Fruit fly (Drosophila melanogaster) whole organism, embryonic: Measurements from ENCODE around the gene CG13077.
A peak's percentile ranks its signal among the peaks of the same experiment; 100 is the strongest.

Experiments
- Awh ChIP-seq: fragments of 200-800 bp; sonication (Bioruptor generic); IDR thresholded peaks from 2 replicates; pipeline ENCODE4, ENCODE4 v1.3.6; 2022; ENCODE audit warnings: missing biosample characterization, missing genetic modification characterization
- CG10267 ChIP-seq: fragments of 200-800 bp; sonication (Bioruptor generic); optimal IDR thresholded peaks from 2 replicates; lab custom pipeline; 2018; ENCODE audit warnings: missing biosample characterization, mild to moderate bottlenecking, missing genetic modification characterization, moderate library complexity
- CG10274 ChIP-seq: fragments of 200-800 bp; sonication (Bioruptor generic); optimal IDR thresholded peaks from 3 replicates; lab custom pipeline; 2017; ENCODE audit warnings: missing biosample characterization, mild to moderate bottlenecking, missing genetic modification characterization
- CG11504 ChIP-seq: fragments of 200-800 bp; sonication (Bioruptor generic); optimal IDR thresholded peaks from 3 replicates; lab custom pipeline; 2019; ENCODE audit warnings: missing biosample characterization, mild to moderate bottlenecking, missing genetic modification characterization, moderate library complexity
- CG11695 ChIP-seq: fragments of 200-800 bp; sonication (Bioruptor generic); IDR thresholded peaks from 3 replicates; pipeline ENCODE4 v1.3.6; 2022; ENCODE audit warnings: missing biosample characterization, missing genetic modification characterization
- CG12659 ChIP-seq: fragments of 200-800 bp; sonication (Bioruptor generic); optimal IDR thresholded peaks from 3 replicates; lab custom pipeline; 2017; ENCODE audit warnings: mild to moderate bottlenecking, missing biosample characterization, missing genetic modification reagents, missing genetic modification characterization
- CG13123 ChIP-seq: fragments of 200-800 bp; sonication (Bioruptor generic); optimal IDR thresholded peaks from 2 replicates; lab custom pipeline; 2016; ENCODE audit warnings: missing biosample characterization, missing genetic modification characterization
- CG15269 ChIP-seq: fragments of 200-800 bp; sonication (Bioruptor generic); optimal IDR thresholded peaks from 2 replicates; lab custom pipeline; 2018; ENCODE audit warnings: missing biosample characterization, mild to moderate bottlenecking, missing genetic modification characterization, moderate library complexity
- CG15601 ChIP-seq: fragments of 200-800 bp; sonication (Bioruptor generic); optimal IDR thresholded peaks from 3 replicates; lab custom pipeline; 2019; ENCODE audit warnings: missing biosample characterization, mild to moderate bottlenecking, missing genetic modification characterization, moderate library complexity
- CG17361 ChIP-seq: fragments of 200-800 bp; sonication (Bioruptor generic); IDR thresholded peaks from 3 replicates; pipeline ENCODE4 v1.3.6; 2022; ENCODE audit warnings: missing biosample characterization, missing genetic modification characterization
- CG17568 ChIP-seq: fragments of 200-800 bp; sonication (Bioruptor generic); optimal IDR thresholded peaks from 2 replicates; lab custom pipeline; 2018; ENCODE audit warnings: missing biosample characterization, mild to moderate bottlenecking, missing genetic modification characterization, moderate library complexity
- CG18011 ChIP-seq: fragments of 200-800 bp; sonication (Bioruptor generic); optimal IDR thresholded peaks from 2 replicates; lab custom pipeline; 2017; ENCODE audit warnings: missing biosample characterization, missing genetic modification characterization, mild to moderate bottlenecking, moderate library complexity, missing genotype
- CG18599 ChIP-seq: fragments of 200-800 bp; sonication (Bioruptor generic); optimal IDR thresholded peaks from 3 replicates; lab custom pipeline; 2017; ENCODE audit warnings: missing biosample characterization, missing genetic modification characterization, mild to moderate bottlenecking, moderate library complexity, missing genetic modification reagents
- CG2116 ChIP-seq: fragments of 200-800 bp; sonication (Bioruptor generic); optimal IDR thresholded peaks from 3 replicates; lab custom pipeline; 2018; ENCODE audit warnings: missing biosample characterization, mild to moderate bottlenecking, missing genetic modification characterization
- CG30403 ChIP-seq: fragments of 200-800 bp; sonication (Bioruptor generic); optimal IDR thresholded peaks from 3 replicates; lab custom pipeline; 2016; ENCODE audit warnings: missing biosample characterization, missing genetic modification characterization
- CG30431 ChIP-seq: fragments of 200-800 bp; sonication (Bioruptor generic); optimal IDR thresholded peaks from 2 replicates; lab custom pipeline; 2017; ENCODE audit warnings: missing biosample characterization, missing genetic modification characterization
- CG42726 ChIP-seq: fragments of 200-800 bp; sonication (Bioruptor generic); IDR thresholded peaks from 2 replicates; pipeline ENCODE4 v1.3.6; 2022; ENCODE audit warnings: missing biosample characterization, missing genetic modification characterization; ENCODE audit not compliant: partially characterized antibody
- CG4617 ChIP-seq: fragments of 200-800 bp; sonication (Bioruptor generic); optimal IDR thresholded peaks from 3 replicates; lab custom pipeline; 2016; ENCODE audit warnings: missing biosample characterization, missing genetic modification characterization, borderline replicate concordance
- CG4820 ChIP-seq: fragments of 200-800 bp; sonication (Bioruptor generic); optimal IDR thresholded peaks from 3 replicates; lab custom pipeline; 2016; ENCODE audit warnings: missing biosample characterization, missing genetic modification characterization
- CG8924 ChIP-seq: fragments of 200-800 bp; optimal IDR thresholded peaks from 3 replicates; lab custom pipeline; 2019; ENCODE audit warnings: missing biosample characterization, mild to moderate bottlenecking, missing genetic modification characterization, moderate library complexity
- CG9797 ChIP-seq: fragments of 200-800 bp; sonication (Bioruptor generic); optimal IDR thresholded peaks from 3 replicates; lab custom pipeline; 2018; ENCODE audit warnings: missing biosample characterization, mild to moderate bottlenecking, missing genetic modification characterization
- D19A ChIP-seq: fragments of 200-800 bp; optimal IDR thresholded peaks from 3 replicates; lab custom pipeline; 2019; ENCODE audit warnings: missing biosample characterization, mild to moderate bottlenecking, missing genetic modification characterization, moderate library complexity
- Deaf1 ChIP-seq: fragments of 200-800 bp; optimal IDR thresholded peaks from 3 replicates; lab custom pipeline; 2019; ENCODE audit warnings: missing biosample characterization, mild to moderate bottlenecking, missing genetic modification characterization, moderate library complexity
- Dip2 ChIP-seq: fragments of 200-800 bp; sonication (Bioruptor generic); IDR thresholded peaks from 2 replicates; pipeline ENCODE4 v1.3.6; 2022; ENCODE audit warnings: missing biosample characterization, missing genetic modification characterization
- Doc2 ChIP-seq: fragments of 200-800 bp; sonication (Bioruptor generic); IDR thresholded peaks from 2 replicates; pipeline ENCODE4 v1.3.6; 2022; ENCODE audit warnings: missing biosample characterization, missing genetic modification characterization
- Ets97D ChIP-seq: fragments of 200-800 bp; sonication (Bioruptor generic); optimal IDR thresholded peaks from 3 replicates; lab custom pipeline; 2016; ENCODE audit warnings: missing biosample characterization, missing genetic modification characterization
- Fer2 ChIP-seq: fragments of 200-800 bp; sonication (Bioruptor generic); optimal IDR thresholded peaks from 2 replicates; lab custom pipeline; 2018; ENCODE audit warnings: missing biosample characterization, mild to moderate bottlenecking, missing genetic modification characterization, moderate library complexity
- HLH4C ChIP-seq: fragments of 200-800 bp; sonication (Bioruptor generic); IDR thresholded peaks from 3 replicates; pipeline ENCODE4 v1.3.6; 2022; ENCODE audit warnings: missing biosample characterization, missing genetic modification characterization; ENCODE audit not compliant: partially characterized antibody
- Hmr ChIP-seq: fragments of 200-800 bp; sonication (Bioruptor generic); optimal IDR thresholded peaks from 3 replicates; lab custom pipeline; 2017; ENCODE audit warnings: mild to moderate bottlenecking, missing biosample characterization, missing genetic modification reagents, missing genetic modification characterization
- Hr39 ChIP-seq: fragments of >200 bp; optimal IDR thresholded peaks from 2 replicates; lab custom pipeline; 2017
- Mad ChIP-seq: fragments of 200-800 bp; sonication (Bioruptor generic); optimal IDR thresholded peaks from 2 replicates; lab custom pipeline; 2016; ENCODE audit warnings: missing biosample characterization, missing genetic modification characterization
- Med ChIP-seq: fragments of 200-800 bp; sonication (Bioruptor generic); peaks from one replicate; lab custom pipeline; 2016; ENCODE audit warnings: missing biosample characterization, missing genetic modification characterization, mild to moderate bottlenecking, inconsistent platforms, moderate library complexity
- Mes4 ChIP-seq: fragments of 200-800 bp; sonication (Bioruptor generic); optimal IDR thresholded peaks from 2 replicates; lab custom pipeline; 2016; ENCODE audit warnings: missing biosample characterization, missing genetic modification characterization
- NK7.1 ChIP-seq: fragments of 200-800 bp; sonication (Bioruptor generic); optimal IDR thresholded peaks from 3 replicates; lab custom pipeline; 2016; ENCODE audit warnings: missing biosample characterization, missing genetic modification characterization
- Neu2 ChIP-seq: fragments of 200-800 bp; sonication (Bioruptor generic); optimal IDR thresholded peaks from 3 replicates; lab custom pipeline; 2016; ENCODE audit warnings: missing biosample characterization, missing genetic modification characterization, borderline replicate concordance
- Spps ChIP-seq: fragments of 200-800 bp; sonication (Bioruptor generic); optimal IDR thresholded peaks from 2 replicates; lab custom pipeline; 2018; ENCODE audit warnings: missing biosample characterization, mild to moderate bottlenecking, missing genetic modification characterization
- bbx ChIP-seq: fragments of 200-800 bp; sonication (Bioruptor generic); IDR thresholded peaks from 2 replicates; pipeline ENCODE4 v1.3.6; 2022; ENCODE audit warnings: missing biosample characterization, missing genetic modification characterization; ENCODE audit not compliant: partially characterized antibody
- ci ChIP-seq: fragments of 200-800 bp; sonication (Bioruptor generic); IDR thresholded peaks from 3 replicates; pipeline ENCODE4 v1.3.6; 2022; ENCODE audit warnings: missing biosample characterization, missing genetic modification characterization
- ftz-f1 ChIP-seq: fragments of 200-800 bp; sonication (Bioruptor generic); optimal IDR thresholded peaks from 2 replicates; lab custom pipeline; 2016; ENCODE audit warnings: missing biosample characterization, missing genetic modification characterization
- h ChIP-seq: fragments of >200 bp; optimal IDR thresholded peaks from 2 replicates; lab custom pipeline; 2017
- ham ChIP-seq: fragments of 200-800 bp; sonication (Bioruptor generic); IDR thresholded peaks from 2 replicates; pipeline ENCODE4 v1.3.6; 2022; ENCODE audit warnings: missing biosample characterization, missing genetic modification characterization
- hb ChIP-seq: fragments of 200-800 bp; sonication (Bioruptor generic); IDR thresholded peaks from 3 replicates; pipeline ENCODE4 v1.3.6; 2022; ENCODE audit warnings: missing biosample characterization, missing genetic modification characterization; ENCODE audit not compliant: partially characterized antibody
- lov ChIP-seq, 2 experiments: fragments of 200-800 bp in 1 of 2; fragments of >200 bp in 1 of 2; sonication (Bioruptor generic) in 1 of 2; IDR thresholded peaks in 1 of 2; optimal IDR thresholded peaks in 1 of 2; 2 replicates in 1 of 2; 3 replicates in 1 of 2; pipeline versions ENCODE4 v1.3.6 to Lab custom; 2017 to 2022; ENCODE audit warnings: missing biosample characterization in 1 of 2, missing genetic modification characterization in 1 of 2
- luna ChIP-seq: fragments of 200-800 bp; sonication (Bioruptor generic); optimal IDR thresholded peaks from 2 replicates; lab custom pipeline; 2016; ENCODE audit warnings: missing biosample characterization, missing genetic modification characterization
- pnt ChIP-seq: fragments of 200-800 bp; sonication (Bioruptor generic); optimal IDR thresholded peaks from 3 replicates; lab custom pipeline; 2016; ENCODE audit warnings: missing biosample characterization, missing genetic modification characterization
- sc ChIP-seq, 3 experiments: fragments of >200 bp in 2 of 3; fragments of 200-800 bp in 1 of 3; sonication (Bioruptor generic) in 1 of 3; optimal IDR thresholded peaks; 2 replicates in 2 of 3; 3 replicates in 1 of 3; lab custom pipeline; 2017; ENCODE audit warnings: mild to moderate bottlenecking in 1 of 3, missing biosample characterization in 1 of 3, missing genetic modification characterization in 1 of 3, missing genetic modification reagents in 1 of 3
- sens-2 ChIP-seq: fragments of 200-800 bp; sonication (Bioruptor generic); IDR thresholded peaks from 2 replicates; pipeline ENCODE4 v1.3.6; 2022; ENCODE audit warnings: missing biosample characterization, missing genetic modification characterization
- wek ChIP-seq: fragments of 200-800 bp; sonication (Bioruptor generic); optimal IDR thresholded peaks from 3 replicates; lab custom pipeline; 2018; ENCODE audit warnings: missing biosample characterization, mild to moderate bottlenecking, missing genetic modification characterization, moderate library complexity
- z ChIP-seq: fragments of 200-800 bp; sonication (Bioruptor generic); IDR thresholded peaks from 3 replicates; pipeline ENCODE4 v1.3.6; 2022; ENCODE audit warnings: missing biosample characterization, missing genetic modification characterization
- zen2 ChIP-seq: fragments of 200-800 bp; sonication (Bioruptor generic); IDR thresholded peaks from 3 replicates; pipeline ENCODE4 v1.3.6; 2022; ENCODE audit warnings: missing biosample characterization, missing genetic modification characterization; ENCODE audit not compliant: partially characterized antibody

CG13077 gene

dm6 chr2L:19549412-19549811 lies 16.3 kb upstream of the CG13077 start (continued):
- TF ChIP-seq Spps (tag; lab: Kevin White, UChicago) (no peak), NK7.1 (GFP tag; lab: Kevin White, UChicago) (no peak), zen2 (GFP tag; lab: Robert Waterston, UW) (peak; percentile 19; the same call in 1 of the 3 replicates), Neu2 (GFP tag; lab: Kevin White, UChicago) (no peak), Awh (GFP tag; lab: Robert Waterston, UW) (no peak), CG13123 (no peak), z (GFP tag; lab: Robert Waterston, UW) (no peak), CG8924 (tag; lab: Kevin White, UChicago) (no peak), pnt (GFP tag; lab: Kevin White, UChicago) (no peak), CG11504 (tag; lab: Kevin White, UChicago) (no peak), CG15601 (tag; lab: Kevin White, UChicago) (no peak), CG18599 (GFP tag; lab: Kevin White, UChicago) (no peak), CG18011 (no peak), ftz-f1 (no peak), Hmr (no peak), Mes4 (GFP tag; lab: Kevin White, UChicago) (no peak), CG2116 (GFP tag; lab: Kevin White, UChicago) (peak; percentile 5), lov (optimal IDR thresholded peaks at IDR 0.05; lab: Kevin White, UChicago) (no peak), lov (GFP tag; IDR thresholded peaks at IDR 0.05; lab: Robert Waterston, UW) (no peak), CG4820 (no peak), CG12659 (no peak), wek (GFP tag; lab: Kevin White, UChicago) (no peak), Doc2 (GFP tag; lab: Robert Waterston, UW) (no peak), CG11695 (GFP tag; lab: Robert Waterston, UW) (no peak), CG30403 (GFP tag; lab: Kevin White, UChicago) (no peak), CG15269 (tag; lab: Kevin White, UChicago) (no peak), Fer2 (tag; lab: Kevin White, UChicago) (no peak), bbx (0 out of 2 replicates have a peak, but pooled peaks have one; percentile 40), Hr39 (no peak), Med (GFP tag; lab: Kevin White, UChicago) (no peak), sens-2 (GFP tag; lab: Robert Waterston, UW) (no peak), Deaf1 (tag; lab: Kevin White, UChicago) (peak; percentile 95), sc (optimal IDR thresholded peaks at IDR 0.05; lab: Kevin White, UChicago) (no peak), sc (GFP tag; optimal IDR thresholded peaks at IDR 0.05; lab: Kevin White, UChicago) (no peak), CG17568 (GFP tag; lab: Kevin White, UChicago) (no peak), Dip2 (GFP tag; lab: Robert Waterston, UW) (no peak), CG4617 (GFP tag; lab: Kevin White, UChicago) (no peak), D19A (no peak), CG17361 (GFP tag; lab: Robert Waterston, UW) (no peak), CG10267 (tag; lab: Kevin White, UChicago) (no peak), CG9797 (no peak), CG42726 (GFP tag; lab: Robert Waterston, UW) (0 out of 2 replicates have a peak, but pooled peaks have one; percentile 37), CG10274 (GFP tag; lab: Kevin White, UChicago) (no peak), h (lab: Kevin White, UChicago) (no peak), Ets97D (GFP tag; lab: Kevin White, UChicago) (no peak), hb (GFP tag; lab: Robert Waterston, UW) (no peak), ci (GFP tag; lab: Robert Waterston, UW) (0 out of 3 replicates have a peak, but pooled peaks have one; percentile 24), HLH4C (GFP tag; lab: Robert Waterston, UW) (no peak), luna (GFP tag; lab: Kevin White, UChicago) (no peak), CG30431 (GFP tag; lab: Kevin White, UChicago) (no peak), Mad (GFP tag; lab: Kevin White, UChicago) (no peak), ham (GFP tag; lab: Robert Waterston, UW) (no peak)
